Worm (Caenorhabditis elegans): ENCODE measurements around the gene zip-10.

DNA sequence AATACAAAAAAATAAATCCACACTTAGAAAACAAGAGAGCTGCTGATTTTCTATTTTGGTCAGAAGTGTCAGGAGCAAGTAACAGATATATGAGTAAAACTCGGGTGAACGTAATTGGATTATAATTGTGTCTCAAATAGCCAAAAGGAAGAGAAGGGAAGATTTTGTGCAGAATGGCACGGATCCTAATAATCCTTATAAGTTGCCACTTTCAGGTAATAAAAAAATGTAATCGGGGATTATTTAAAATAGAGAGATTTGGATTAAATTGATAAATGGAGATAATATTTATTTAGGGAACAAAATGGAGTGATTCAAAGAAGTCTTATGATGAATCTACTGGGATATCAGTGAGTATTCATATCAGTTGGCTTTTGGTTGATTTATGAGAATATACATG, 25.6 kb downstream of the zip-10 start:
- TF ChIP-seq tbx-37 (GFP tag; conservative IDR thresholded peaks at IDR 0.05) (no peak), aly-1 (tag; optimal IDR thresholded peaks at IDR 0.05) (no peak), F13C5.2 (tag; optimal IDR thresholded peaks at IDR 0.05) (no peak), flt-1 (GFP tag; IDR thresholded peaks at IDR 0.05) (no peak), B0310.2 (tag; optimal IDR thresholded peaks at IDR 0.05) (no peak), tbx-11 (GFP tag; IDR thresholded peaks at IDR 0.05) (no peak), pes-1 (GFP tag; IDR thresholded peaks at IDR 0.05) (no peak), ama-1 (optimal IDR thresholded peaks at IDR 0.05) (no peak), tra-4 (tag; optimal IDR thresholded peaks at IDR 0.05) (no peak), ets-7 (tag; optimal IDR thresholded peaks at IDR 0.05) (no peak), hmbx-1 (tag; optimal IDR thresholded peaks at IDR 0.05) (no peak)
